Fruit fly (Drosophila melanogaster) whole organism, embryonic: ENCODE measurements around the gene mRpS11.

Experiments used
- Blimp-1 ChIP-seq: fragments of 200-800 bp; sonication (Bioruptor generic); optimal IDR thresholded peaks from 3 replicates; lab custom pipeline; 2018; ENCODE audit warnings: missing biosample characterization, missing genetic modification characterization, mild to moderate bottlenecking, moderate library complexity, missing genetic modification reagents
- BtbVII ChIP-seq: fragments of 200-800 bp; sonication (Bioruptor generic); optimal IDR thresholded peaks from 3 replicates; lab custom pipeline; 2017; ENCODE audit warnings: missing biosample characterization, mild to moderate bottlenecking, missing genetic modification characterization
- CG10979 ChIP-seq: fragments of 200-800 bp; sonication (Bioruptor generic); optimal IDR thresholded peaks from 2 replicates; lab custom pipeline; 2018; ENCODE audit warnings: missing biosample characterization, mild to moderate bottlenecking, missing genetic modification characterization, moderate library complexity
- CG12659 ChIP-seq: fragments of 200-800 bp; sonication (Bioruptor generic); optimal IDR thresholded peaks from 3 replicates; lab custom pipeline; 2017; ENCODE audit warnings: mild to moderate bottlenecking, missing biosample characterization, missing genetic modification reagents, missing genetic modification characterization
- CG13894 ChIP-seq: fragments of 200-800 bp; sonication (Bioruptor generic); optimal IDR thresholded peaks from 3 replicates; lab custom pipeline; 2018; ENCODE audit warnings: missing biosample characterization, mild to moderate bottlenecking, missing genetic modification characterization, moderate library complexity
- CG14014 ChIP-seq: fragments of 200-800 bp; sonication (Bioruptor generic); IDR thresholded peaks from 2 replicates; pipeline ENCODE4 v1.3.6; 2022; ENCODE audit warnings: missing biosample characterization, missing genetic modification characterization
- CG14710 ChIP-seq: fragments of 200-800 bp; sonication (Bioruptor generic); optimal IDR thresholded peaks from 3 replicates; lab custom pipeline; 2019; ENCODE audit warnings: missing biosample characterization, mild to moderate bottlenecking, missing genetic modification characterization, moderate library complexity
- CG15479 ChIP-seq: fragments of 200-800 bp; sonication (Bioruptor generic); optimal IDR thresholded peaks from 3 replicates; lab custom pipeline; 2019; ENCODE audit warnings: missing biosample characterization, mild to moderate bottlenecking, missing genetic modification characterization, moderate library complexity
- CG17186 ChIP-seq: fragments of 200-800 bp; sonication (Bioruptor generic); optimal IDR thresholded peaks from 3 replicates; lab custom pipeline; 2017; ENCODE audit warnings: missing biosample characterization, missing genetic modification reagents, missing genetic modification characterization
- CG17359 ChIP-seq: fragments of 200-800 bp; sonication (Bioruptor generic); optimal IDR thresholded peaks from 3 replicates; lab custom pipeline; 2018; ENCODE audit warnings: missing biosample characterization, mild to moderate bottlenecking, missing genetic modification characterization, moderate library complexity
- CG18262 ChIP-seq: fragments of 200-800 bp; optimal IDR thresholded peaks from 3 replicates; lab custom pipeline; 2019; ENCODE audit warnings: missing biosample characterization, mild to moderate bottlenecking, missing genetic modification characterization, moderate library complexity
- CG30403 ChIP-seq: fragments of 200-800 bp; sonication (Bioruptor generic); optimal IDR thresholded peaks from 3 replicates; lab custom pipeline; 2016; ENCODE audit warnings: missing biosample characterization, missing genetic modification characterization
- CG32532 ChIP-seq: fragments of 200-800 bp; sonication (Bioruptor generic); IDR thresholded peaks from 2 replicates; pipeline ENCODE4 v1.3.6; 2022; ENCODE audit warnings: missing biosample characterization, missing genetic modification characterization
- CG32772 ChIP-seq: fragments of 200-800 bp; sonication (Bioruptor generic); IDR thresholded peaks from 2 replicates; pipeline ENCODE4 v1.3.6; 2022; ENCODE audit warnings: missing biosample characterization, missing genetic modification characterization
- CG34422 ChIP-seq: fragments of 200-800 bp; sonication (Bioruptor generic); IDR thresholded peaks from 3 replicates; pipeline ENCODE4 v1.3.6; 2022; ENCODE audit warnings: missing biosample characterization, missing genetic modification characterization
- CG3995 ChIP-seq: fragments of 200-800 bp; sonication (Bioruptor generic); optimal IDR thresholded peaks from 3 replicates; lab custom pipeline; 2016; ENCODE audit warnings: missing biosample characterization, missing genetic modification characterization
- CG4404 ChIP-seq: fragments of 200-800 bp; sonication (Bioruptor generic); IDR thresholded peaks from 2 replicates; pipeline ENCODE4 v1.3.6; 2022; ENCODE audit warnings: missing biosample characterization, missing genetic modification characterization
- CG4820 ChIP-seq: fragments of 200-800 bp; sonication (Bioruptor generic); optimal IDR thresholded peaks from 3 replicates; lab custom pipeline; 2016; ENCODE audit warnings: missing biosample characterization, missing genetic modification characterization
- CG6683 ChIP-seq: fragments of 200-800 bp; sonication (Bioruptor generic); optimal IDR thresholded peaks from 2 replicates; lab custom pipeline; 2017; ENCODE audit warnings: missing biosample characterization, mild to moderate bottlenecking, missing genetic modification characterization, missing genetic modification reagents
- CG7556 ChIP-seq: fragments of 200-800 bp; sonication (Bioruptor generic); optimal IDR thresholded peaks from 2 replicates; lab custom pipeline; 2017; ENCODE audit warnings: missing biosample characterization, mild to moderate bottlenecking, missing genetic modification characterization
- CG9437 ChIP-seq: fragments of 200-800 bp; sonication (Bioruptor generic); optimal IDR thresholded peaks from 2 replicates; lab custom pipeline; 2018; ENCODE audit warnings: missing biosample characterization, mild to moderate bottlenecking, missing genetic modification characterization
- CG9876 ChIP-seq: fragments of 200-800 bp; sonication (Bioruptor generic); optimal IDR thresholded peaks from 2 replicates; lab custom pipeline; 2016; ENCODE audit warnings: missing biosample characterization, missing genetic modification characterization
- Drgx ChIP-seq: fragments of 200-800 bp; sonication (Bioruptor generic); IDR thresholded peaks from 2 replicates; pipeline ENCODE4 v1.3.6; 2022; ENCODE audit warnings: missing biosample characterization, missing genetic modification characterization
- ERR ChIP-seq: fragments of 200-800 bp; sonication (Bioruptor generic); optimal IDR thresholded peaks from 2 replicates; lab custom pipeline; 2016; ENCODE audit warnings: missing biosample characterization, missing genetic modification characterization
- Fer1 ChIP-seq: fragments of 200-800 bp; sonication (Bioruptor generic); optimal IDR thresholded peaks from 2 replicates; lab custom pipeline; 2017; ENCODE audit warnings: missing biosample characterization, mild to moderate bottlenecking, missing genetic modification characterization
- Hmr ChIP-seq: fragments of 200-800 bp; sonication (Bioruptor generic); optimal IDR thresholded peaks from 3 replicates; lab custom pipeline; 2017; ENCODE audit warnings: mild to moderate bottlenecking, missing biosample characterization, missing genetic modification reagents, missing genetic modification characterization
- Hr78 ChIP-seq, 2 experiments: fragments of 200-800 bp in 1 of 2; fragments of >200 bp in 1 of 2; sonication (Bioruptor generic) in 1 of 2; optimal IDR thresholded peaks; 2 replicates each; lab custom pipeline; 2017 to 2019; ENCODE audit warnings: missing biosample characterization in 2 of 2, missing genetic modification characterization in 2 of 2, mild to moderate bottlenecking in 1 of 2, moderate library complexity in 1 of 2
- Lim3 ChIP-seq: fragments of 200-800 bp; sonication (Bioruptor generic); IDR thresholded peaks from 2 replicates; pipeline ENCODE4 v1.3.6; 2022; ENCODE audit warnings: missing biosample characterization, missing genetic modification characterization
- ara ChIP-seq: fragments of 200-800 bp; sonication (Bioruptor generic); IDR thresholded peaks from 2 replicates; pipeline ENCODE4 v1.3.6; 2022; ENCODE audit warnings: missing biosample characterization, missing genetic modification characterization
- chinmo ChIP-seq: fragments of 200-800 bp; sonication (Bioruptor generic); IDR thresholded peaks from 4 replicates; pipeline ENCODE4 v1.3.6; 2022; ENCODE audit warnings: missing biosample characterization, missing genetic modification characterization; ENCODE audit not compliant: partially characterized antibody
- crp ChIP-seq, 2 experiments: fragments of 200-800 bp; sonication (Bioruptor generic); optimal IDR thresholded peaks; 2 replicates in 1 of 2; 3 replicates in 1 of 2; lab custom pipeline; 2017; ENCODE audit warnings: missing biosample characterization in 2 of 2, missing genetic modification characterization in 2 of 2, mild to moderate bottlenecking in 1 of 2, moderate library complexity in 1 of 2
- en ChIP-seq: fragments of 200-800 bp; sonication (Bioruptor generic); optimal IDR thresholded peaks from 2 replicates; lab custom pipeline; 2016; ENCODE audit warnings: missing biosample characterization, missing genetic modification characterization
- fd64A ChIP-seq: fragments of 200-800 bp; sonication (Bioruptor generic); optimal IDR thresholded peaks from 3 replicates; lab custom pipeline; 2018; ENCODE audit warnings: missing biosample characterization, mild to moderate bottlenecking, missing genetic modification characterization
- jigr1 ChIP-seq: fragments of 200-800 bp; sonication (Bioruptor generic); IDR thresholded peaks from 3 replicates; pipeline ENCODE4 v1.3.6; 2022; ENCODE audit warnings: missing biosample characterization, missing genetic modification characterization
- jumu ChIP-seq: fragments of 200-800 bp; sonication (Bioruptor generic); optimal IDR thresholded peaks from 3 replicates; lab custom pipeline; 2016; ENCODE audit warnings: missing biosample characterization, missing genetic modification characterization
- klu ChIP-seq: fragments of 200-800 bp; sonication (Bioruptor generic); IDR thresholded peaks from 2 replicates; pipeline ENCODE4 v1.3.6; 2022; ENCODE audit warnings: missing biosample characterization, missing genetic modification characterization
- org-1 ChIP-seq: fragments of 200-800 bp; sonication (Bioruptor generic); optimal IDR thresholded peaks from 2 replicates; lab custom pipeline; 2017; ENCODE audit warnings: missing biosample characterization, missing genetic modification characterization
- ranshi ChIP-seq: fragments of 200-800 bp; sonication (Bioruptor generic); IDR thresholded peaks from 2 replicates; pipeline ENCODE4 v1.3.6; 2022; ENCODE audit warnings: missing biosample characterization, missing genetic modification characterization
- ro ChIP-seq: fragments of 200-800 bp; sonication (Bioruptor generic); IDR thresholded peaks from 2 replicates; pipeline ENCODE4 v1.3.6; 2022; ENCODE audit warnings: missing biosample characterization, missing genetic modification characterization
- row ChIP-seq: fragments of 200-800 bp; sonication (Bioruptor generic); IDR thresholded peaks from 3 replicates; pipeline ENCODE4 v1.3.6; 2022; ENCODE audit warnings: missing biosample characterization, missing genetic modification characterization
- sens-2 ChIP-seq: fragments of 200-800 bp; sonication (Bioruptor generic); IDR thresholded peaks from 2 replicates; pipeline ENCODE4 v1.3.6; 2022; ENCODE audit warnings: missing biosample characterization, missing genetic modification characterization
- shn ChIP-seq: fragments of 200-800 bp; sonication (Bioruptor generic); optimal IDR thresholded peaks from 3 replicates; lab custom pipeline; 2016; ENCODE audit warnings: missing biosample characterization, missing genetic modification characterization
- sim ChIP-seq: fragments of 200-800 bp; sonication (Bioruptor generic); IDR thresholded peaks from 2 replicates; pipeline ENCODE4 v1.3.6; 2022; ENCODE audit warnings: missing biosample characterization, missing genetic modification characterization
- sna ChIP-seq: fragments of 200-800 bp; sonication (Bioruptor generic); IDR thresholded peaks from 2 replicates; pipeline ENCODE4 v1.3.6; 2022; ENCODE audit warnings: missing biosample characterization, missing genetic modification characterization; ENCODE audit not compliant: partially characterized antibody
- stc ChIP-seq: fragments of 200-800 bp; sonication (Bioruptor generic); IDR thresholded peaks from 2 replicates; pipeline ENCODE4 v1.3.6; 2022; ENCODE audit warnings: missing biosample characterization, missing genetic modification characterization
- sug ChIP-seq: fragments of 200-800 bp; optimal IDR thresholded peaks from 2 replicates; lab custom pipeline; 2019; ENCODE audit warnings: missing biosample characterization, mild to moderate bottlenecking, missing genetic modification characterization, moderate library complexity
- ttk ChIP-seq: fragments of 200-800 bp; sonication (Bioruptor generic); IDR thresholded peaks from 2 replicates; pipeline ENCODE4 v2.1.2; 2022; ENCODE audit warnings: missing biosample characterization, missing genetic modification characterization
- unc-4 ChIP-seq: fragments of 200-800 bp; sonication (Bioruptor generic); IDR thresholded peaks from 2 replicates; pipeline ENCODE4 v1.3.6; 2022; ENCODE audit warnings: missing biosample characterization, missing genetic modification characterization; ENCODE audit not compliant: partially characterized antibody
- yki ChIP-seq: fragments of >200 bp; optimal IDR thresholded peaks from 3 replicates; lab custom pipeline; 2018
- z ChIP-seq: fragments of 200-800 bp; sonication (Bioruptor generic); IDR thresholded peaks from 3 replicates; pipeline ENCODE4 v1.3.6; 2022; ENCODE audit warnings: missing biosample characterization, missing genetic modification characterization

The mRpS11 gene

DNA sequence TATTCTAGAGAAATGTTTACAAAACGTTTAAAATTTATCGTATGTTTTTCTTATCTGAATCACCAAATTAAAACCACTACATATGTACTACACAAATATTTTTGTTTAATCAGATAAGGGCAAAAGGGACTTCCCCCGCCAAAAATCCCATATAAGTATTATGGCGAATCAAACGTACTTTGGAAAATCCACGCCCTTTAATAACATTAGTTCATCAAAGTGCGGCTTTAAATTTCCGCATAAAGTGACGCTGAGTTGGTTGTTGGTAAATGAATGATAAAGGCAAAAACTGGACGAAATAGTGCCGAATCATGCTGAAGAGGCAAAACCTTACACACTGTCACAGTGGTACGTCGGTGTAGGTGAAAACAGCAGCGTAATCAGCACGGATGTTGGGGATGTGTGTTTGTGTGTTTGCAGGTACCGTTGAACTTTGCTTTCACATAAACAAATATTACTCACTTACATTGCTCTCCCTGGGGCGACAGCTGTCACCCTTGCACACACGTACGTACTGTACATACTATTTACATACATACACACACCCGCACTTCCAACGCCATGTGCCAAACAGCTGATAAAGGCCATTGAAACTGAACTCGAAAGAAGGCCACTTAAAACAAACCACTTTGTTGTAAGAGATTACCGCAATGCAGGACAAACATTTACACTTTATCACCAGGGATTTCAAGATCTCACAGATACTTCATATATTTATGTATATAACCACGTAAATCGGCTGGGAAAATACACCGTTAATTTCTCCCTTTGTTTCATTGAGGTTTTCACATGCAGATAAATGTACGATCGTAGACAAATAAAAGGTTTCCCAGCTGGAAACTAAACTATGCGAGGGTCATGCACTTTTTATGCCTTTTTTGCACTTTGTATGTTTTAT, 6.7 kb downstream of the mRpS11 start (continued):
- no peak for TF ChIP-seq CG4404 (GFP tag; lab: Robert Waterston, UW)
- peak; percentile 18; the same call in 1 of the 2 replicates for TF ChIP-seq ranshi (GFP tag; lab: Robert Waterston, UW)
- TF ChIP-seq ara (GFP tag; lab: Robert Waterston, UW) = no peak
- peak; percentile 86 for TF ChIP-seq sug (tag; lab: Kevin White, UChicago)
- no peak for TF ChIP-seq ro (GFP tag; lab: Robert Waterston, UW)
- peak; percentile 3 for TF ChIP-seq CG6683 (GFP tag; lab: Kevin White, UChicago)
- TF ChIP-seq CG32532 = no peak
- no peak for TF ChIP-seq CG12659
- 0 out of 4 replicates have a peak, but pooled peaks have one; percentile 56 for TF ChIP-seq chinmo (GFP tag; lab: Robert Waterston, UW)
- no peak for TF ChIP-seq z (GFP tag; lab: Robert Waterston, UW)
- TF ChIP-seq CG18262 (tag; lab: Kevin White, UChicago) = no peak
- TF ChIP-seq Lim3 = no peak
- peak in 1 of 2 experiments; percentile 83 for TF ChIP-seq Hr78 (GFP tag; optimal IDR thresholded peaks at IDR 0.05; lab: Kevin White, UChicago)
- TF ChIP-seq CG34422 (GFP tag; lab: Robert Waterston, UW) = peak; percentile 57; the same call in 1 of the 3 replicates
- TF ChIP-seq unc-4 = no peak
- peak; percentile 29; the same call in 1 of the 3 replicates for TF ChIP-seq row (GFP tag; lab: Robert Waterston, UW)
- no peak for TF ChIP-seq CG30403 (GFP tag; lab: Kevin White, UChicago)
- TF ChIP-seq CG15479 = peak; percentile 95
- no peak for TF ChIP-seq CG14014
- no peak for TF ChIP-seq jigr1
- peak; percentile 67 for TF ChIP-seq fd64A
- no peak for TF ChIP-seq en (GFP tag; lab: Kevin White, UChicago)
- TF ChIP-seq CG17359 (tag; lab: Kevin White, UChicago) = no peak
- no peak for TF ChIP-seq CG14710
- no peak for TF ChIP-seq yki (lab: Kevin White, UChicago)
- TF ChIP-seq CG13894 = peak; percentile 34
- TF ChIP-seq klu (GFP tag; lab: Robert Waterston, UW) = no peak
- peak; percentile 20 for TF ChIP-seq Blimp-1 (GFP tag; lab: Kevin White, UChicago)
- no peak for TF ChIP-seq CG4820 (GFP tag; lab: Kevin White, UChicago)
- TF ChIP-seq sim (GFP tag; lab: Robert Waterston, UW) = no peak
- peak; percentile 21; the same call in 1 of the 2 replicates for TF ChIP-seq Drgx (GFP tag; lab: Robert Waterston, UW)
- no peak for TF ChIP-seq CG10979 (tag; lab: Kevin White, UChicago)
- TF ChIP-seq, all 482 proteins: peak for 115

DNA sequence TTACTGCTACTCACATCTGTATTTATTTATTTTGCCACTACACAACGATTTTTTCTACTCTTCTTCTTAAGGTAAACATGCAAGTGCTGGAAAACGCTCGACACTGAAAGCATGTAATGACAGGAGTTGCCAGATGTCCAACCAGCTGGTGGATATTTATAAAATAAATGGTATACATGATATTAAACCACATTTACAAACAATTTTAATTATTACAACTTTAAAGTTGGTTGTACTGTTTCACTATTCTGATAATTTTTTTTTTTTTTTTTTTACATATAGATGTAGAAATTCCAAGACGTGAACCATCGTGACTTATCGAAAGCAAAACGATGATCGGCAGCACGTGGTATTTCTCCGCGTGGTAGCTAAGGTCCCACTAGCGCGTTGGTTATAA, 7.3 kb downstream of the mRpS11 start, which contains the start of the genes Keap1 and kuk:
Gene Keap1 (minus strand): TSS at position 87 of the 397 bp plus-strand sequence.
Gene kuk (plus strand): TSS at position 386 of the 397 bp plus-strand sequence.
- TF ChIP-seq CG7556 (GFP tag; lab: Kevin White, UChicago) = no peak
- TF ChIP-seq jumu (GFP tag; lab: Kevin White, UChicago) = peak; percentile 21
- TF ChIP-seq sna (GFP tag; lab: Robert Waterston, UW) = peak; percentile 72
- peak; percentile 24 for TF ChIP-seq CG9876 (GFP tag; lab: Kevin White, UChicago)
- TF ChIP-seq CG34422 (GFP tag; lab: Robert Waterston, UW) = peak; percentile 37; the same call in 2 of the 3 replicates
- TF ChIP-seq CG12659 = peak; percentile 75
- peak; percentile 44 for TF ChIP-seq CG3995 (GFP tag; lab: Kevin White, UChicago)
- TF ChIP-seq BtbVII (GFP tag; lab: Kevin White, UChicago) = peak; percentile 22
- peak; percentile 74 for TF ChIP-seq shn (GFP tag; lab: Kevin White, UChicago)
- no peak for TF ChIP-seq CG9437 (GFP tag; lab: Kevin White, UChicago)
- no peak for TF ChIP-seq ttk
- peak; percentile 5 to 81 for TF ChIP-seq crp (GFP tag; optimal IDR thresholded peaks at IDR 0.05; lab: Kevin White, UChicago)
- TF ChIP-seq CG32772 (GFP tag; lab: Robert Waterston, UW) = peak; percentile 46; the same call in 1 of the 2 replicates
- no peak for TF ChIP-seq stc
- no peak for TF ChIP-seq CG17186
- TF ChIP-seq Fer1 (GFP tag; lab: Kevin White, UChicago) = peak; percentile 37
- TF ChIP-seq org-1 (GFP tag; lab: Kevin White, UChicago) = no peak
- TF ChIP-seq Hmr = peak; percentile 79
- no peak for TF ChIP-seq sens-2 (GFP tag; lab: Robert Waterston, UW)
- TF ChIP-seq ERR (GFP tag; lab: Kevin White, UChicago) = peak; percentile 12
